Fruit fly (Drosophila melanogaster) whole organism, embryonic: ENCODE data around the gene CG31365.
A peak's percentile ranks its signal among the peaks of the same experiment; 100 is the strongest.

ENCODE experiments used
- Aef1 ChIP-seq: fragments of 200-800 bp; sonication (Bioruptor generic); IDR thresholded peaks from 3 replicates; pipeline ENCODE4 v1.3.6; 2022; ENCODE audit warnings: missing biosample characterization, missing genetic modification characterization
- BtbVII ChIP-seq: fragments of 200-800 bp; sonication (Bioruptor generic); optimal IDR thresholded peaks from 3 replicates; lab custom pipeline; 2017; ENCODE audit warnings: missing biosample characterization, mild to moderate bottlenecking, missing genetic modification characterization
- CG10366 ChIP-seq: fragments of 200-800 bp; sonication (Bioruptor generic); IDR thresholded peaks from 2 replicates; pipeline ENCODE4 v1.3.6; 2022; ENCODE audit warnings: missing biosample characterization, missing genetic modification characterization
- CG10543 ChIP-seq: fragments of 200-800 bp; sonication (Bioruptor generic); optimal IDR thresholded peaks from 3 replicates; lab custom pipeline; 2017; ENCODE audit warnings: missing biosample characterization, mild to moderate bottlenecking, missing genetic modification characterization, moderate library complexity
- CG11247 ChIP-seq: fragments of 200-800 bp; sonication (Bioruptor generic); IDR thresholded peaks from 2 replicates; pipeline ENCODE4 v1.3.6; 2022; ENCODE audit warnings: missing biosample characterization, missing genetic modification characterization
- CG12104 ChIP-seq: fragments of 200-800 bp; sonication (Bioruptor generic); optimal IDR thresholded peaks from 3 replicates; lab custom pipeline; 2016; ENCODE audit warnings: missing biosample characterization, missing genetic modification characterization
- CG12155 ChIP-seq: fragments of 200-800 bp; sonication (Bioruptor generic); optimal IDR thresholded peaks from 3 replicates; lab custom pipeline; 2016; ENCODE audit warnings: missing biosample characterization, missing genetic modification characterization
- CG13894 ChIP-seq: fragments of 200-800 bp; sonication (Bioruptor generic); optimal IDR thresholded peaks from 3 replicates; lab custom pipeline; 2018; ENCODE audit warnings: missing biosample characterization, mild to moderate bottlenecking, missing genetic modification characterization, moderate library complexity
- CG15011 ChIP-seq: fragments of 200-800 bp; sonication (Bioruptor generic); optimal IDR thresholded peaks from 3 replicates; lab custom pipeline; 2018; ENCODE audit warnings: missing biosample characterization, mild to moderate bottlenecking, missing genetic modification characterization
- CG17568 ChIP-seq: fragments of 200-800 bp; sonication (Bioruptor generic); optimal IDR thresholded peaks from 2 replicates; lab custom pipeline; 2018; ENCODE audit warnings: missing biosample characterization, mild to moderate bottlenecking, missing genetic modification characterization, moderate library complexity
- CG17612 ChIP-seq: fragments of 200-800 bp; sonication (Bioruptor generic); IDR thresholded peaks from 2 replicates; pipeline ENCODE4 v1.3.6; 2022; ENCODE audit warnings: missing biosample characterization, missing genetic modification characterization
- CG18764 ChIP-seq: fragments of 200-800 bp; sonication (Bioruptor generic); optimal IDR thresholded peaks from 3 replicates; lab custom pipeline; 2016; ENCODE audit warnings: missing biosample characterization, missing genetic modification characterization
- CG2129 ChIP-seq: fragments of 200-800 bp; sonication (Bioruptor generic); IDR thresholded peaks from 2 replicates; pipeline ENCODE4 v1.3.6; 2022; ENCODE audit warnings: missing biosample characterization, missing genetic modification characterization; ENCODE audit not compliant: partially characterized antibody
- CG31388 ChIP-seq: fragments of 200-800 bp; sonication (Bioruptor generic); optimal IDR thresholded peaks from 2 replicates; lab custom pipeline; 2016; ENCODE audit warnings: missing biosample characterization, missing genetic modification characterization
- CG34376 ChIP-seq: fragments of 200-800 bp; sonication (Bioruptor generic); optimal IDR thresholded peaks from 2 replicates; lab custom pipeline; 2018; ENCODE audit warnings: missing biosample characterization, mild to moderate bottlenecking, missing genetic modification characterization
- CG8478 ChIP-seq: fragments of >200 bp; optimal IDR thresholded peaks from 2 replicates; lab custom pipeline; 2018
- CG8765 ChIP-seq: fragments of 200-800 bp; sonication (Bioruptor generic); IDR thresholded peaks from 2 replicates; pipeline ENCODE4 v1.3.6; 2022; ENCODE audit warnings: missing biosample characterization, missing genetic modification characterization
- CG9215 ChIP-seq: fragments of 200-800 bp; sonication (Bioruptor generic); IDR thresholded peaks from 2 replicates; pipeline ENCODE4 v1.3.6; 2022; ENCODE audit warnings: missing biosample characterization, missing genetic modification characterization
- CG9932 ChIP-seq: fragments of 200-800 bp; sonication (Bioruptor generic); IDR thresholded peaks from 2 replicates; pipeline ENCODE4 v1.3.6; 2022; ENCODE audit warnings: missing biosample characterization, missing genetic modification characterization
- CoRest ChIP-seq: fragments of 200-800 bp; sonication (Bioruptor generic); optimal IDR thresholded peaks from 3 replicates; lab custom pipeline; 2018; ENCODE audit warnings: missing biosample characterization, mild to moderate bottlenecking, missing genetic modification characterization, moderate library complexity
- Dll ChIP-seq: fragments of 200-800 bp; sonication (Bioruptor generic); IDR thresholded peaks from 4 replicates; pipeline ENCODE4 v1.3.6; 2022; ENCODE audit warnings: missing biosample characterization, missing genetic modification characterization; ENCODE audit not compliant: partially characterized antibody
- Ets97D ChIP-seq: fragments of 200-800 bp; sonication (Bioruptor generic); optimal IDR thresholded peaks from 3 replicates; lab custom pipeline; 2016; ENCODE audit warnings: missing biosample characterization, missing genetic modification characterization
- Jarid2 ChIP-seq: fragments of 200-800 bp; sonication (Bioruptor generic); optimal IDR thresholded peaks from 3 replicates; lab custom pipeline; 2017; ENCODE audit warnings: mild to moderate bottlenecking, missing biosample characterization, missing genetic modification reagents, missing genetic modification characterization
- Lim3 ChIP-seq: fragments of 200-800 bp; sonication (Bioruptor generic); IDR thresholded peaks from 2 replicates; pipeline ENCODE4 v1.3.6; 2022; ENCODE audit warnings: missing biosample characterization, missing genetic modification characterization
- Nf-YB ChIP-seq: fragments of 200-800 bp; sonication (Bioruptor generic); optimal IDR thresholded peaks from 3 replicates; lab custom pipeline; 2019; ENCODE audit warnings: missing biosample characterization, mild to moderate bottlenecking, missing genetic modification characterization, moderate library complexity
- Usf ChIP-seq: fragments of 200-800 bp; sonication (Bioruptor generic); optimal IDR thresholded peaks from 2 replicates; lab custom pipeline; 2017; ENCODE audit warnings: missing genotype, missing biosample characterization, missing genetic modification characterization
- YL-1 ChIP-seq: fragments of 200-800 bp; sonication (Bioruptor generic); optimal IDR thresholded peaks from 3 replicates; lab custom pipeline; 2017; ENCODE audit warnings: missing biosample characterization, mild to moderate bottlenecking, missing genetic modification characterization
- ash1 ChIP-seq: fragments of 200-800 bp; sonication (Bioruptor generic); optimal IDR thresholded peaks from 2 replicates; lab custom pipeline; 2018; ENCODE audit warnings: missing biosample characterization, mild to moderate bottlenecking, missing genetic modification characterization
- chinmo ChIP-seq: fragments of 200-800 bp; sonication (Bioruptor generic); IDR thresholded peaks from 4 replicates; pipeline ENCODE4 v1.3.6; 2022; ENCODE audit warnings: missing biosample characterization, missing genetic modification characterization; ENCODE audit not compliant: partially characterized antibody
- chn ChIP-seq: fragments of 200-800 bp; sonication (Bioruptor generic); optimal IDR thresholded peaks from 2 replicates; lab custom pipeline; 2016; ENCODE audit warnings: missing biosample characterization, missing genetic modification characterization
- crc ChIP-seq: fragments of 200-800 bp; sonication (Bioruptor generic); optimal IDR thresholded peaks from 2 replicates; lab custom pipeline; 2016; ENCODE audit warnings: missing biosample characterization, missing genetic modification characterization
- eve ChIP-seq, 2 experiments: fragments of >200 bp; optimal IDR thresholded peaks; 2 replicates each; lab custom pipeline; 2017; ENCODE audit warnings: missing biosample characterization in 2 of 2, missing genetic modification characterization in 2 of 2
- eyg ChIP-seq: fragments of 200-800 bp; sonication (Bioruptor generic); optimal IDR thresholded peaks from 3 replicates; lab custom pipeline; 2016; ENCODE audit warnings: missing biosample characterization, missing genetic modification characterization
- fd3F ChIP-seq: fragments of 200-800 bp; sonication (Bioruptor generic); optimal IDR thresholded peaks from 2 replicates; lab custom pipeline; 2018; ENCODE audit warnings: missing biosample characterization, mild to moderate bottlenecking, missing genetic modification characterization, moderate library complexity
- fd64A ChIP-seq: fragments of 200-800 bp; sonication (Bioruptor generic); optimal IDR thresholded peaks from 3 replicates; lab custom pipeline; 2018; ENCODE audit warnings: missing biosample characterization, mild to moderate bottlenecking, missing genetic modification characterization
- gce ChIP-seq: fragments of 200-800 bp; sonication (Bioruptor generic); IDR thresholded peaks from 3 replicates; pipeline ENCODE4 v1.3.6; 2022; ENCODE audit warnings: missing biosample characterization, missing genetic modification characterization
- hkb ChIP-seq, 2 experiments: fragments of 200-800 bp in 1 of 2; fragments of >200 bp in 1 of 2; sonication (Bioruptor generic) in 1 of 2; IDR thresholded peaks in 1 of 2; optimal IDR thresholded peaks in 1 of 2; 2 replicates each; pipeline versions ENCODE4 v1.3.6 to Lab custom; 2017 to 2022; ENCODE audit warnings: missing biosample characterization in 1 of 2, missing genetic modification characterization in 1 of 2
- kah ChIP-seq: fragments of 200-800 bp; sonication (Bioruptor generic); optimal IDR thresholded peaks from 2 replicates; lab custom pipeline; 2018; ENCODE audit warnings: missing biosample characterization, mild to moderate bottlenecking, missing genetic modification characterization
- lola ChIP-seq, 3 experiments: fragments of >200 bp in 2 of 3; fragments of 200-800 bp in 1 of 3; sonication (Bioruptor generic) in 1 of 3; optimal IDR thresholded peaks; 2 replicates each; lab custom pipeline; 2017 to 2019; ENCODE audit warnings: missing biosample characterization in 3 of 3, missing genetic modification characterization in 3 of 3, mild to moderate bottlenecking in 1 of 3, moderate library complexity in 1 of 3
- onecut ChIP-seq: fragments of 200-800 bp; sonication (Bioruptor generic); IDR thresholded peaks from 2 replicates; pipeline ENCODE4 v1.3.6; 2022; ENCODE audit warnings: missing biosample characterization, missing genetic modification characterization
- pb ChIP-seq: fragments of 200-800 bp; sonication (Bioruptor generic); optimal IDR thresholded peaks from 3 replicates; lab custom pipeline; 2016; ENCODE audit warnings: missing biosample characterization, missing genetic modification characterization
- pfk ChIP-seq: fragments of 200-800 bp; sonication (Bioruptor generic); optimal IDR thresholded peaks from 2 replicates; lab custom pipeline; 2018; ENCODE audit warnings: missing biosample characterization, mild to moderate bottlenecking, missing genetic modification characterization, moderate library complexity
- pum ChIP-seq: fragments of 200-800 bp; sonication (Bioruptor generic); optimal IDR thresholded peaks from 2 replicates; lab custom pipeline; 2016; ENCODE audit warnings: missing biosample characterization, missing genetic modification characterization
- repo ChIP-seq: fragments of 200-800 bp; sonication (Bioruptor generic); optimal IDR thresholded peaks from 2 replicates; lab custom pipeline; 2016; ENCODE audit warnings: missing biosample characterization, missing genetic modification characterization
- sc ChIP-seq, 3 experiments: fragments of >200 bp in 2 of 3; fragments of 200-800 bp in 1 of 3; sonication (Bioruptor generic) in 1 of 3; optimal IDR thresholded peaks; 2 replicates in 2 of 3; 3 replicates in 1 of 3; lab custom pipeline; 2017; ENCODE audit warnings: mild to moderate bottlenecking in 1 of 3, missing biosample characterization in 1 of 3, missing genetic modification characterization in 1 of 3, missing genetic modification reagents in 1 of 3
- so ChIP-seq: fragments of 200-800 bp; sonication (Bioruptor generic); IDR thresholded peaks from 3 replicates; pipeline ENCODE4 v1.3.6; 2022; ENCODE audit warnings: missing biosample characterization, missing genetic modification characterization
- sr ChIP-seq: fragments of 200-800 bp; sonication (Bioruptor generic); IDR thresholded peaks from 3 replicates; pipeline ENCODE4 v1.3.6; 2022; ENCODE audit warnings: missing biosample characterization, missing genetic modification characterization
- unpg ChIP-seq: fragments of 200-800 bp; sonication (Bioruptor generic); optimal IDR thresholded peaks from 3 replicates; lab custom pipeline; 2018; ENCODE audit warnings: missing biosample characterization, mild to moderate bottlenecking, missing genetic modification characterization, moderate library complexity
- zfh2 ChIP-seq: fragments of 200-800 bp; sonication (Bioruptor generic); optimal IDR thresholded peaks from 2 replicates; lab custom pipeline; 2016; ENCODE audit warnings: missing biosample characterization, missing genetic modification characterization

Gene CG31365

dm6 chr3R:23156865-23157515 is 30.8 kb upstream of the CG31365 start (continued):
- no peak for TF ChIP-seq CG10366 (GFP tag; lab: Robert Waterston, UW)
- TF ChIP-seq pb (GFP tag; lab: Kevin White, UChicago) = no peak
- no peak for TF ChIP-seq eve (GFP tag; optimal IDR thresholded peaks at IDR 0.05; lab: Kevin White, UChicago)
- TF ChIP-seq CG10543 = peak; percentile 93
- TF ChIP-seq fd64A (GFP tag; lab: Kevin White, UChicago) = peak; percentile 44
- peak; percentile 12 for TF ChIP-seq Ets97D
- TF ChIP-seq onecut (GFP tag; lab: Robert Waterston, UW) = 0 out of 2 replicates have a peak, but pooled peaks have one; percentile 5
- TF ChIP-seq CG9932 = no peak
- no peak for TF ChIP-seq CG2129
- TF ChIP-seq CG12155 (GFP tag; lab: Kevin White, UChicago) = no peak
- no peak for TF ChIP-seq repo (GFP tag; lab: Kevin White, UChicago)
- no peak; the same call in 3 of the 4 replicates for TF ChIP-seq Dll (GFP tag; lab: Robert Waterston, UW)
- no peak for TF ChIP-seq CG17568 (GFP tag; lab: Kevin White, UChicago)
- no peak for TF ChIP-seq crc (GFP tag; lab: Kevin White, UChicago)
- TF ChIP-seq ash1 (GFP tag; lab: Kevin White, UChicago) = no peak
- peak; percentile 91 for TF ChIP-seq chinmo (GFP tag; lab: Robert Waterston, UW)
- TF ChIP-seq Jarid2 (GFP tag; lab: Kevin White, UChicago) = no peak
- TF ChIP-seq CG8765 (GFP tag; lab: Robert Waterston, UW) = no peak
- no peak for TF ChIP-seq CG18764 (GFP tag; lab: Kevin White, UChicago)
- TF ChIP-seq Usf (GFP tag; lab: Kevin White, UChicago) = no peak
- TF ChIP-seq CG31388 (GFP tag; lab: Kevin White, UChicago) = no peak
- TF ChIP-seq gce (GFP tag; lab: Robert Waterston, UW) = no peak; the same call in 2 of the 3 replicates
- TF ChIP-seq YL-1 = peak; percentile 56
- TF ChIP-seq kah (GFP tag; lab: Kevin White, UChicago) = peak; percentile 83
- no peak for TF ChIP-seq sc (optimal IDR thresholded peaks at IDR 0.05; lab: Kevin White, UChicago)
- no peak for TF ChIP-seq sc (GFP tag; optimal IDR thresholded peaks at IDR 0.05; lab: Kevin White, UChicago)
- TF ChIP-seq fd3F (GFP tag; lab: Kevin White, UChicago) = no peak
- TF ChIP-seq CG17612 = no peak
- no peak for TF ChIP-seq unpg (GFP tag; lab: Kevin White, UChicago)
- TF ChIP-seq CG15011 (GFP tag; lab: Kevin White, UChicago) = no peak
- TF ChIP-seq CG8478 (lab: Kevin White, UChicago) = peak; percentile 79
- TF ChIP-seq eyg (GFP tag; lab: Kevin White, UChicago) = no peak
- no peak for TF ChIP-seq CG12104 (GFP tag; lab: Kevin White, UChicago)
- TF ChIP-seq Lim3 (GFP tag; lab: Robert Waterston, UW) = no peak
- peak; percentile 76 for TF ChIP-seq CG34376 (GFP tag; lab: Kevin White, UChicago)
- no peak for TF ChIP-seq pfk
- peak; percentile 81; the same call in 2 of the 3 replicates for TF ChIP-seq sr (GFP tag; lab: Robert Waterston, UW)
- TF ChIP-seq BtbVII (GFP tag; lab: Kevin White, UChicago) = peak; percentile 76
- no peak; the same call in 2 of the 3 replicates for TF ChIP-seq so (GFP tag; lab: Robert Waterston, UW)
- TF ChIP-seq hkb (optimal IDR thresholded peaks at IDR 0.05; lab: Kevin White, UChicago) = no peak
- TF ChIP-seq hkb (GFP tag; IDR thresholded peaks at IDR 0.05; lab: Robert Waterston, UW) = peak; percentile 34; the same call in 1 of the 2 replicates
- TF ChIP-seq CG9215 = no peak
- TF ChIP-seq Aef1 = no peak
- TF ChIP-seq pum (GFP tag; lab: Kevin White, UChicago) = no peak
- peak in 1 of 3 experiments; percentile 66 for TF ChIP-seq lola (GFP tag; optimal IDR thresholded peaks at IDR 0.05; lab: Kevin White, UChicago)
- no peak for TF ChIP-seq chn (GFP tag; lab: Kevin White, UChicago)
- TF ChIP-seq zfh2 (GFP tag; lab: Kevin White, UChicago) = no peak
- no peak for TF ChIP-seq CG13894
- no peak for TF ChIP-seq CoRest (tag; lab: Kevin White, UChicago)
- TF ChIP-seq Nf-YB (GFP tag; lab: Kevin White, UChicago) = no peak
- TF ChIP-seq CG11247 = no peak
